Worm (Caenorhabditis elegans) whole organism, mixed stage, embryonic: ENCODE results near the gene F53F8.3.

Experiments
- ceh-43 ChIP-seq: fragments of 200-800 bp; sonication (Bioruptor generic); optimal IDR thresholded peaks from 2 replicates; lab custom pipeline; 2018; ENCODE audit warnings: mild to moderate bottlenecking, missing genetic modification characterization, moderate library complexity, missing compliant biosample characterization
- elt-1 ChIP-seq: sonication (generic microtip); optimal IDR thresholded peaks from 2 replicates; lab custom pipeline; 2017; ENCODE audit warnings: missing genetic modification characterization, mild to moderate bottlenecking, missing compliant biosample characterization, antibody characterized with exemption, moderate library complexity, borderline replicate concordance; ENCODE audit not compliant: insufficient read depth
- elt-3 ChIP-seq: fragments of 150-350 bp; optimal IDR thresholded peaks from 2 replicates; lab custom pipeline; 2014; ENCODE audit warnings: missing biosample characterization, missing genetic modification characterization
- lsy-2 ChIP-seq: fragments of 150-350 bp; optimal IDR thresholded peaks from 2 replicates; lab custom pipeline; 2014; ENCODE audit warnings: missing biosample characterization, missing genetic modification characterization
- nhr-28 ChIP-seq: fragments of 150-350 bp; optimal IDR thresholded peaks from 2 replicates; lab custom pipeline; 2014; ENCODE audit warnings: missing biosample characterization, missing genetic modification characterization
- unc-62 ChIP-seq: fragments of 150-350 bp; optimal IDR thresholded peaks from 2 replicates; lab custom pipeline; 2014; ENCODE audit warnings: missing biosample characterization, missing genetic modification reagents, missing genetic modification characterization
- ztf-11 ChIP-seq: fragments of 150-350 bp; optimal IDR thresholded peaks from 2 replicates; lab custom pipeline; 2014; ENCODE audit warnings: missing biosample characterization, missing genetic modification characterization

- TF ChIP-seq ztf-11 (no peak), elt-3 (tag; lab: Kevin White, UChicago) (no peak), elt-1 (tag; lab: Kevin White, UChicago) (no peak), unc-62 (GFP tag; lab: Kevin White, UChicago) (no peak), ceh-43 (no peak), nhr-28 (no peak), lsy-2 (tag; lab: Kevin White, UChicago) (no peak)
These were observed 40.5 kb downstream of the F53F8.3 start for ce11 chrV:20648868-20649267.
